Worm (Caenorhabditis elegans): Measurements from ENCODE around the gene C14E2.1.

Gene C14E2.1

ce11 chrX:1796067-1796466 lies 30.2 kb upstream of the C14E2.1 start:
- TF ChIP-seq blmp-1 (tag; optimal IDR thresholded peaks at IDR 0.05; ENCODE audit: insufficient read depth) (no peak), elt-3 (tag; optimal IDR thresholded peaks at IDR 0.05) (no peak), elt-1 (tag; optimal IDR thresholded peaks at IDR 0.05) (no peak), nhr-237 (tag; optimal IDR thresholded peaks at IDR 0.05) (no peak), sma-3 (GFP tag; optimal IDR thresholded peaks at IDR 0.05) (no peak), nhr-25 (tag; optimal IDR thresholded peaks at IDR 0.05) (no peak), ZK546.5 (tag; optimal IDR thresholded peaks at IDR 0.05) (no peak), nhr-129 (tag; optimal IDR thresholded peaks at IDR 0.05) (no peak), egl-27 (tag; optimal IDR thresholded peaks at IDR 0.05) (no peak), crh-2 (tag; optimal IDR thresholded peaks at IDR 0.05) (no peak), peb-1 (tag; optimal IDR thresholded peaks at IDR 0.05) (no peak), nhr-6 (tag; optimal IDR thresholded peaks at IDR 0.05) (no peak), ztf-1 (GFP tag; conservative IDR thresholded peaks at IDR 0.05) (no peak), nhr-12 (tag; optimal IDR thresholded peaks at IDR 0.05) (no peak), ztf-11 (tag; optimal IDR thresholded peaks at IDR 0.05) (no peak), lin-39 (tag; optimal IDR thresholded peaks at IDR 0.05) (no peak)

ce11 chrX:1798543-1798942 lies 27.7 kb upstream of the C14E2.1 start:
- no peak for TF ChIP-seq nhr-6 (tag; optimal IDR thresholded peaks at IDR 0.05)
- TF ChIP-seq R02D3.7 (tag; optimal IDR thresholded peaks at IDR 0.05) = no peak
- TF ChIP-seq mab-5 (tag; optimal IDR thresholded peaks at IDR 0.05) = no peak
- no peak for TF ChIP-seq snpc-4 (tag; optimal IDR thresholded peaks at IDR 0.05)

- TF ChIP-seq elt-1 (tag; optimal IDR thresholded peaks at IDR 0.05) (no peak), peb-1 (tag; optimal IDR thresholded peaks at IDR 0.05) (no peak), Y55F3AM.14 (GFP tag; optimal IDR thresholded peaks at IDR 0.05) (no peak), ztf-4 (tag; optimal IDR thresholded peaks at IDR 0.05) (no peak), elt-3 (tag; optimal IDR thresholded peaks at IDR 0.05) (no peak), mab-5 (tag; optimal IDR thresholded peaks at IDR 0.05) (no peak), sem-4 (tag; optimal IDR thresholded peaks at IDR 0.05) (no peak), blmp-1 (tag; optimal IDR thresholded peaks at IDR 0.05; ENCODE audit: insufficient read depth) (no peak), alr-1 (tag; optimal IDR thresholded peaks at IDR 0.05) (no peak), mdl-1 (tag; optimal IDR thresholded peaks at IDR 0.05) (no peak), aly-2 (tag; optimal IDR thresholded peaks at IDR 0.05) (no peak), R02D3.7 (tag; optimal IDR thresholded peaks at IDR 0.05) (no peak), snpc-4 (tag; optimal IDR thresholded peaks at IDR 0.05) (no peak), lin-11 (tag; optimal IDR thresholded peaks at IDR 0.05) (no peak), egl-27 (tag; optimal IDR thresholded peaks at IDR 0.05) (no peak), lin-39 (tag; optimal IDR thresholded peaks at IDR 0.05) (no peak), ama-1 (optimal IDR thresholded peaks at IDR 0.05) (no peak)
Observed at ce11 chrX:1800980-1801506, 25.2 kb upstream of the C14E2.1 start, which contains the start of gene C14E2.11. Gene C14E2.11 (plus strand): TSS chrX:1801456.

ce11 chrX:1811436-1811835 lies 14.8 kb upstream of the C14E2.1 start, which contains the start of gene C14E2.3:
Gene C14E2.3 (minus strand): TSS chrX:1811536.
- TF ChIP-seq nhr-25 (tag; optimal IDR thresholded peaks at IDR 0.05) = no peak
- no peak for TF ChIP-seq lin-13 (GFP tag; optimal IDR thresholded peaks at IDR 0.05)
- TF ChIP-seq crh-2 (tag; optimal IDR thresholded peaks at IDR 0.05) = no peak
- TF ChIP-seq nhr-11 (tag; optimal IDR thresholded peaks at IDR 0.05) = no peak
- TF ChIP-seq nhr-12 (tag; optimal IDR thresholded peaks at IDR 0.05) = no peak
- TF ChIP-seq nhr-77 (tag; optimal IDR thresholded peaks at IDR 0.05) = no peak

DNA sequence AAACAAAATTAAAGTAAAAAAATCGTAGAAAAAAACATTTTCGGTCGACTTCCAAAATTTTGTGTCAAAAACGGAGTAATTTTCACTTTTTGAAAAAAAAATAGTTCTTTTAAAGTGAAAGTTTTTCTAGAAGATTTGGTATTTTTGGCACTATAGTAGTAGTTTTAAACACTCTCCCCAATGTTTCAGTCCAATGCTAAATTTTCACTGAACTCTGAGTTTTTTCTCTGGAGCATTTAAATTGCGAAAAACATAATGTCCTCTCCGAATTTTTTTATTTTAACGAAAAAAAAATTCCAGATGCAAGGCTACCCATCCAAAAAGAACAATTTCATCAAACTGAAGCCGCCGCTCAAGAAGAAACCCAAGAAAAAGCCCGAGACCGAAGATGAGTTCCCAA lies 10.2 kb upstream of the C14E2.1 start, which contains the start of gene C14E2.7:
TSS of gene C14E2.7 (plus strand) at position 301 of the 400 bp plus-strand sequence.
- no peak for TF ChIP-seq nhr-11 (tag; optimal IDR thresholded peaks at IDR 0.05)
- TF ChIP-seq skn-1 (tag; optimal IDR thresholded peaks at IDR 0.05) = no peak
- no peak for TF ChIP-seq sem-4 (tag; optimal IDR thresholded peaks at IDR 0.05)

- TF ChIP-seq zag-1 (tag; optimal IDR thresholded peaks at IDR 0.05) = no peak
- TF ChIP-seq ceh-16 (tag; optimal IDR thresholded peaks at IDR 0.05) = no peak
- TF ChIP-seq ztf-4 (tag; optimal IDR thresholded peaks at IDR 0.05) = no peak
- TF ChIP-seq ama-1 (optimal IDR thresholded peaks at IDR 0.05) = no peak
- TF ChIP-seq nhr-23 (tag; optimal IDR thresholded peaks at IDR 0.05) = no peak
- TF ChIP-seq aly-2 (tag; optimal IDR thresholded peaks at IDR 0.05) = no peak
- no peak for TF ChIP-seq sma-3 (GFP tag; optimal IDR thresholded peaks at IDR 0.05)
- TF ChIP-seq lin-13 (GFP tag; optimal IDR thresholded peaks at IDR 0.05) = no peak
- no peak for TF ChIP-seq fos-1 (tag; optimal IDR thresholded peaks at IDR 0.05)
- no peak for TF ChIP-seq crh-2 (tag; optimal IDR thresholded peaks at IDR 0.05)
- no peak for TF ChIP-seq R02D3.7 (tag; optimal IDR thresholded peaks at IDR 0.05)
- no peak for TF ChIP-seq nhr-6 (tag; optimal IDR thresholded peaks at IDR 0.05)
- no peak for TF ChIP-seq peb-1 (tag; optimal IDR thresholded peaks at IDR 0.05)
- TF ChIP-seq unc-39 (tag; optimal IDR thresholded peaks at IDR 0.05) = no peak
- no peak for TF ChIP-seq alr-1 (tag; optimal IDR thresholded peaks at IDR 0.05)
- TF ChIP-seq nhr-21 (tag; optimal IDR thresholded peaks at IDR 0.05) = no peak
- no peak for TF ChIP-seq mab-5 (tag; optimal IDR thresholded peaks at IDR 0.05)
- TF ChIP-seq nhr-10 (tag; optimal IDR thresholded peaks at IDR 0.05) = no peak
Observed at ce11 chrX:1821235-1821634, 5.0 kb upstream of the C14E2.1 start, which contains the start of gene C14E2.4. Gene C14E2.4 (minus strand): TSS chrX:1821335.

Data from whole organism, L2 larva.